Fruit fly (Drosophila melanogaster): Measurements from ENCODE around the gene Chc.

Gene Chc

DNA sequence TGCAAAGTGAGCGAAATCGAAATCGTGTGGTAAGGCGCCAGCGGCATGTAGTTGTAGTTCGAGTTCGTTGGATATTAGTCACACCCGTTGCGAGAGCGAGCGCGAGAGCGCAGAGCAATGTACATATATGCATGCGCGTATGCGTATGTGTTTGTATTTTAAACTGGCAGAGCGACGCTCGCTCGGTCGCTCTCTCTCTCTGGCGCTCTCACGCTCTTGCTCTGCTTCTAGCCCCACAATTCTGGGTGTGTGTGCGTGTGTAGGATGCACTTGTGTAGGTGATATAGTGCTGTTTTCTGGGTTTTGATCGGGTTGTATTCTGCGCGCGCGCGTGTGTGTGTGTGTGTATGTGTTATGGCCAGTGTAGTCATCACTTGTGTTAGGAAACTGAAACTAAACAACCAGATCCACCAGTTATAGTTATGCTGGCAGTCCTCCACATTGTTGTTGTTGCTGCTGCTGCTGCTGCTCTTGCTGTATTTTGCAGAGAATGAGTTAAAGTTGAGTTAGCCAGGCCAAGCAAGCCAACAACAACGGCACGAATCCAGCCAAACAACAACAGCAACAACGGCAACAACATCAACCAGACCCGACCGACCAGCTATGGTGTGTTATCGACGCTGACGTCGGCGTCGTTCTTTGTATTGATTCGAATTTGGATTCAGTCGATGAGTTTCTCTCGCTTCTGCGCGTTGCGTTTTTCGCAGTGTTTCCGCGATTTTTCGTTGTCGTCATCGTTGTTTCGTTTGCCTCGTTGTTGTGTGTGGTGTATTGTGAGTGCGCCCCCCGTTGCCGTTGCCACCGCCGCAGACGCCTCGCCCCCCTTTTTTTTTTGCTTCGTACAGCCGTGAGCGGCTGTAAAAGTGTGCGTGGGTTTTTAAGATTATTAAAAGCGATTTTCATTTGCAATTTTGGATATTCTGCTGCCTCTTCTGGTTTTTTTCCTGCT, 23.4 kb downstream of the Chc start (continued):
- TF ChIP-seq org-1 (GFP tag; optimal IDR thresholded peaks at IDR 0.05): no peak
- no peak for TF ChIP-seq Bteb2 (GFP tag; optimal IDR thresholded peaks at IDR 0.05)
- TF ChIP-seq sima (GFP tag; optimal IDR thresholded peaks at IDR 0.05): no peak
- TF ChIP-seq CG14014 (GFP tag; IDR thresholded peaks at IDR 0.05): peak; percentile 18; the same call in 1 of the 2 replicates
- peak; percentile 27; the same call in 1 of the 2 replicates for TF ChIP-seq hbn (GFP tag; IDR thresholded peaks at IDR 0.05; ENCODE audit: partially characterized antibody)
- TF ChIP-seq CG4424 (GFP tag; optimal IDR thresholded peaks at IDR 0.05): no peak
- peak; percentile 95 for TF ChIP-seq CG6175 (GFP tag; IDR thresholded peaks at IDR 0.05)
- TF ChIP-seq CG32772 (GFP tag; IDR thresholded peaks at IDR 0.05): 0 out of 2 replicates have a peak, but pooled peaks have one; percentile 47
- peak; percentile 8 for TF ChIP-seq Hey (tag; optimal IDR thresholded peaks at IDR 0.05)
- no peak for TF ChIP-seq CG12659 (GFP tag; optimal IDR thresholded peaks at IDR 0.05)
- TF ChIP-seq Side (GFP tag; optimal IDR thresholded peaks at IDR 0.05): no peak
- TF ChIP-seq vfl (GFP tag; optimal IDR thresholded peaks at IDR 0.05): no peak
- peak; percentile 87 for TF ChIP-seq CG5180 (GFP tag; optimal IDR thresholded peaks at IDR 0.05)
- TF ChIP-seq Deaf1 (tag; optimal IDR thresholded peaks at IDR 0.05): peak; percentile 51
- peak; percentile 14; the same call in 1 of the 2 replicates for TF ChIP-seq HLH3B (GFP tag; IDR thresholded peaks at IDR 0.05)
- peak; percentile 26; the same call in 1 of the 2 replicates for TF ChIP-seq chm (GFP tag; IDR thresholded peaks at IDR 0.05)
- peak; percentile 66 for TF ChIP-seq CG10543 (GFP tag; optimal IDR thresholded peaks at IDR 0.05)
- TF ChIP-seq Nf-YC (tag; optimal IDR thresholded peaks at IDR 0.05): peak; percentile 52
- TF ChIP-seq Jarid2 (GFP tag; optimal IDR thresholded peaks at IDR 0.05): peak; percentile 49
- TF ChIP-seq CG30431 (GFP tag; optimal IDR thresholded peaks at IDR 0.05): no peak
- no peak for TF ChIP-seq Hand (GFP tag; optimal IDR thresholded peaks at IDR 0.05)
- peak; percentile 23; the same call in 1 of the 2 replicates for TF ChIP-seq Scr (GFP tag; IDR thresholded peaks at IDR 0.05; ENCODE audit: partially characterized antibody)
- TF ChIP-seq CG2199 (GFP tag; IDR thresholded peaks at IDR 0.05): 0 out of 3 replicates have a peak, but pooled peaks have one; percentile 23

DNA sequence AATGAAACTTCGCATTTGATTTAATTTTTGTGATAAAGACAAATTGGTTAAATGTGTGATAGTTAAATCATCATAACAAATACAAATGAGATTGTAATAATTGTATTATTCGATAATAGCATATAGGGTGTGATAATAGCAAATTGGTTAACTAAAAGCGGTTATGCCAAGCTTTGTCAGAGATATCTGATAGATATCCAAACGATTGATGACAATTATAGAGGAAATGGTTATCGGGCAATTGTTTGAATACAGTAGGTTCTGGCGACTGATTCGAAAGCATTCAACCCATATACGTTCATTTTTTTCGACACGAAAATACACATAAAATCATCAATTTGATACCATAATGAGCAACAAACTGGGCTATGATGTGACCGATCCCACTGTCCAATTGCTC, 26.0 kb downstream of the Chc start, which contains the start of gene CG8509:
CG8509 (plus strand) TSS at position 301 of the 400 bp plus-strand sequence.
- TF ChIP-seq CG9797 (GFP tag; optimal IDR thresholded peaks at IDR 0.05): no peak
- no peak for TF ChIP-seq HmgZ (tag; optimal IDR thresholded peaks at IDR 0.05)
- no peak for TF ChIP-seq CG2120 (GFP tag; optimal IDR thresholded peaks at IDR 0.05)
- TF ChIP-seq seq (GFP tag; IDR thresholded peaks at IDR 0.05): no peak
- no peak for TF ChIP-seq CG3726 (GFP tag; IDR thresholded peaks at IDR 0.05)
- no peak for TF ChIP-seq dati (GFP tag; IDR thresholded peaks at IDR 0.05)
- TF ChIP-seq slp2 (GFP tag; optimal IDR thresholded peaks at IDR 0.05): no peak
- no peak for TF ChIP-seq Ssrp (tag; optimal IDR thresholded peaks at IDR 0.05)
- no peak for TF ChIP-seq twi (tag; optimal IDR thresholded peaks at IDR 0.05)

DNA sequence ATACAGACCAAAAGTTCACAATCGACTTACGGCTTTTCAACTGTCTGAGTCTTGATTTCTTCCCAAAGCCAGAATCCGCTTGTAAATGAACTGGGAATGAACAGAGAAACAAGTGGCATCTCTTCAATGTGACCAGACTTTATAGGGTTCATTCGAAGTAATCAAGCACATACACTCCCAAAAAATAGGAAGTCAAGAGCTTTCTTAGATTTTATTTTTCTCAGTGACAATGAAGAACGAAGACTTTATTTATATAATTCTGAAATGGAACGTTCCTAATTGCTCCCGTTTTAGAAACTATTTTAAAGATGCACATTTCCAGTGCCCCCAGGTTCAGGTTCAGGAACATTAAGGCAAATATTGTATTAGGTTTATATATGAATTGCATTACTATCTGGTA, 27.4 kb downstream of the Chc start:
- TF ChIP-seq Ets65A (GFP tag): peak; percentile 52
- no peak for TF ChIP-seq CG1647 (GFP tag; optimal IDR thresholded peaks at IDR 0.05)
- no peak for TF ChIP-seq tgo (GFP tag; IDR thresholded peaks at IDR 0.05)
- TF ChIP-seq Scr (GFP tag; IDR thresholded peaks at IDR 0.05; ENCODE audit: partially characterized antibody): no peak
- TF ChIP-seq Lhr (GFP tag; optimal IDR thresholded peaks at IDR 0.05): peak; percentile 6
- TF ChIP-seq CG11398 (GFP tag; optimal IDR thresholded peaks at IDR 0.05): no peak
- TF ChIP-seq sens (GFP tag): peak; percentile 61
- no peak for TF ChIP-seq ken (GFP tag; IDR thresholded peaks at IDR 0.05)
- TF ChIP-seq CG10267 (tag; optimal IDR thresholded peaks at IDR 0.05): no peak
- TF ChIP-seq Drgx (GFP tag; IDR thresholded peaks at IDR 0.05): no peak
- TF ChIP-seq CG18764 (GFP tag; optimal IDR thresholded peaks at IDR 0.05): no peak
- no peak for TF ChIP-seq jing (GFP tag; optimal IDR thresholded peaks at IDR 0.05)
- no peak for TF ChIP-seq knrl (GFP tag; IDR thresholded peaks at IDR 0.05; ENCODE audit: partially characterized antibody)
- no peak for TF ChIP-seq sisA (GFP tag; IDR thresholded peaks at IDR 0.05)
- no peak for TF ChIP-seq corto (GFP tag; optimal IDR thresholded peaks at IDR 0.05)
- TF ChIP-seq sqz (GFP tag; optimal IDR thresholded peaks at IDR 0.05): no peak
- TF ChIP-seq MESR4 (GFP tag; optimal IDR thresholded peaks at IDR 0.05): no peak

Measured in whole organism, embryonic.